Fruit fly (Drosophila melanogaster) whole organism, embryonic: Measurements from ENCODE around the gene meso18E.

Source experiments
- Awh ChIP-seq: fragments of 200-800 bp; sonication (Bioruptor generic); IDR thresholded peaks from 2 replicates; pipeline ENCODE4, ENCODE4 v1.3.6; 2022; ENCODE audit warnings: missing biosample characterization, missing genetic modification characterization
- B-H2 ChIP-seq: fragments of 200-800 bp; sonication (Bioruptor generic); optimal IDR thresholded peaks from 2 replicates; lab custom pipeline; 2018; ENCODE audit warnings: missing biosample characterization, mild to moderate bottlenecking, missing genetic modification characterization
- CG10147 ChIP-seq: fragments of 200-800 bp; sonication (Bioruptor generic); optimal IDR thresholded peaks from 2 replicates; lab custom pipeline; 2019; ENCODE audit warnings: missing biosample characterization, mild to moderate bottlenecking, missing genetic modification characterization, moderate library complexity
- CG1024 ChIP-seq: fragments of 200-800 bp; sonication (Bioruptor generic); IDR thresholded peaks from 2 replicates; pipeline ENCODE4 v1.3.6; 2022; ENCODE audit warnings: missing biosample characterization, missing genetic modification characterization
- CG10959 ChIP-seq: fragments of 200-800 bp; sonication (Bioruptor generic); IDR thresholded peaks from 2 replicates; pipeline ENCODE4 v1.3.6; 2022; ENCODE audit warnings: missing biosample characterization, missing genetic modification characterization
- CG12071 ChIP-seq: fragments of 200-800 bp; sonication (Bioruptor generic); optimal IDR thresholded peaks from 3 replicates; lab custom pipeline; 2018; ENCODE audit warnings: missing biosample characterization, mild to moderate bottlenecking, missing genetic modification characterization
- CG12659 ChIP-seq: fragments of 200-800 bp; sonication (Bioruptor generic); optimal IDR thresholded peaks from 3 replicates; lab custom pipeline; 2017; ENCODE audit warnings: mild to moderate bottlenecking, missing biosample characterization, missing genetic modification reagents, missing genetic modification characterization
- CG13296 ChIP-seq: fragments of 200-800 bp; sonication (Bioruptor generic); optimal IDR thresholded peaks from 3 replicates; lab custom pipeline; 2018; ENCODE audit warnings: missing biosample characterization, mild to moderate bottlenecking, missing genetic modification characterization
- CG17328 ChIP-seq: fragments of 200-800 bp; sonication (Bioruptor generic); IDR thresholded peaks from 2 replicates; pipeline ENCODE4 v1.3.6; 2022; ENCODE audit warnings: missing biosample characterization, missing genetic modification characterization
- CG17359 ChIP-seq: fragments of 200-800 bp; sonication (Bioruptor generic); optimal IDR thresholded peaks from 3 replicates; lab custom pipeline; 2018; ENCODE audit warnings: missing biosample characterization, mild to moderate bottlenecking, missing genetic modification characterization, moderate library complexity
- CG2678 ChIP-seq: fragments of 200-800 bp; sonication (Bioruptor generic); optimal IDR thresholded peaks from 3 replicates; lab custom pipeline; 2019; ENCODE audit warnings: missing biosample characterization, mild to moderate bottlenecking, missing genetic modification characterization, moderate library complexity
- CG34376 ChIP-seq: fragments of 200-800 bp; sonication (Bioruptor generic); optimal IDR thresholded peaks from 2 replicates; lab custom pipeline; 2018; ENCODE audit warnings: missing biosample characterization, mild to moderate bottlenecking, missing genetic modification characterization
- CG3726 ChIP-seq: fragments of 200-800 bp; sonication (Bioruptor generic); IDR thresholded peaks from 3 replicates; pipeline ENCODE4, ENCODE4 v1.3.6; 2022; ENCODE audit warnings: missing biosample characterization, missing genetic modification characterization
- CG42726 ChIP-seq: fragments of 200-800 bp; sonication (Bioruptor generic); IDR thresholded peaks from 2 replicates; pipeline ENCODE4 v1.3.6; 2022; ENCODE audit warnings: missing biosample characterization, missing genetic modification characterization; ENCODE audit not compliant: partially characterized antibody
- CG6765 ChIP-seq: fragments of 200-800 bp; sonication (Bioruptor generic); optimal IDR thresholded peaks from 3 replicates; lab custom pipeline; 2017; ENCODE audit warnings: missing biosample characterization, mild to moderate bottlenecking, missing genetic modification characterization
- CG8089 ChIP-seq: fragments of 200-800 bp; sonication (Bioruptor generic); optimal IDR thresholded peaks from 3 replicates; lab custom pipeline; 2016; ENCODE audit warnings: missing biosample characterization, missing genetic modification characterization
- CG8359 ChIP-seq: fragments of 200-800 bp; sonication (Bioruptor generic); optimal IDR thresholded peaks from 2 replicates; lab custom pipeline; 2017; ENCODE audit warnings: missing biosample characterization, mild to moderate bottlenecking, missing genetic modification characterization, borderline replicate concordance
- CG9727 ChIP-seq: fragments of 200-800 bp; sonication (Bioruptor generic); optimal IDR thresholded peaks from 3 replicates; lab custom pipeline; 2017; ENCODE audit warnings: missing biosample characterization, mild to moderate bottlenecking, missing genetic modification characterization
- Deaf1 ChIP-seq: fragments of 200-800 bp; optimal IDR thresholded peaks from 3 replicates; lab custom pipeline; 2019; ENCODE audit warnings: missing biosample characterization, mild to moderate bottlenecking, missing genetic modification characterization, moderate library complexity
- Dref ChIP-seq: fragments of 200-800 bp; sonication (Bioruptor generic); IDR thresholded peaks from 2 replicates; pipeline ENCODE4 v1.3.6; 2022; ENCODE audit warnings: missing biosample characterization, missing genetic modification characterization
- H2.0 ChIP-seq: fragments of 200-800 bp; sonication (Bioruptor generic); IDR thresholded peaks from 2 replicates; pipeline ENCODE4 v1.3.6; 2022; ENCODE audit warnings: missing biosample characterization, missing genetic modification characterization
- Jarid2 ChIP-seq: fragments of 200-800 bp; sonication (Bioruptor generic); optimal IDR thresholded peaks from 3 replicates; lab custom pipeline; 2017; ENCODE audit warnings: mild to moderate bottlenecking, missing biosample characterization, missing genetic modification reagents, missing genetic modification characterization
- Optix ChIP-seq: fragments of 200-800 bp; sonication (Bioruptor generic); IDR thresholded peaks from 3 replicates; pipeline ENCODE4 v1.3.6; 2022; ENCODE audit warnings: missing biosample characterization, missing genetic modification characterization
- Scr ChIP-seq: fragments of 200-800 bp; sonication (Bioruptor generic); IDR thresholded peaks from 2 replicates; pipeline ENCODE4 v1.3.6; 2022; ENCODE audit warnings: missing biosample characterization, missing genetic modification characterization; ENCODE audit not compliant: partially characterized antibody
- Six4 ChIP-seq: fragments of 200-800 bp; sonication (Bioruptor generic); optimal IDR thresholded peaks from 2 replicates; lab custom pipeline; 2016; ENCODE audit warnings: missing biosample characterization, missing genetic modification characterization
- Vsx1 ChIP-seq: fragments of 200-800 bp; sonication (Bioruptor generic); optimal IDR thresholded peaks from 2 replicates; lab custom pipeline; 2017; ENCODE audit warnings: missing biosample characterization, mild to moderate bottlenecking, missing genetic modification characterization, missing genetic modification reagents
- amos ChIP-seq: fragments of 200-800 bp; sonication (Bioruptor generic); IDR thresholded peaks from 2 replicates; pipeline ENCODE4 v1.3.6; 2022; ENCODE audit warnings: missing biosample characterization, missing genetic modification characterization; ENCODE audit not compliant: partially characterized antibody
- ato ChIP-seq: fragments of 200-800 bp; sonication (Bioruptor generic); IDR thresholded peaks from 2 replicates; pipeline ENCODE4 v1.3.6; 2022; ENCODE audit warnings: missing biosample characterization, missing genetic modification characterization; ENCODE audit not compliant: partially characterized antibody
- cg ChIP-seq: fragments of 200-800 bp; sonication (Bioruptor generic); optimal IDR thresholded peaks from 3 replicates; lab custom pipeline; 2019; ENCODE audit warnings: missing biosample characterization, mild to moderate bottlenecking, missing genetic modification characterization, moderate library complexity
- cwo ChIP-seq: fragments of 200-800 bp; sonication (Bioruptor generic); optimal IDR thresholded peaks from 3 replicates; lab custom pipeline; 2017; ENCODE audit warnings: missing biosample characterization, missing genetic modification characterization, mild to moderate bottlenecking, moderate library complexity, missing genetic modification reagents
- dysf ChIP-seq: fragments of 200-800 bp; sonication (Bioruptor generic); IDR thresholded peaks from 3 replicates; pipeline ENCODE4 v1.3.6; 2022; ENCODE audit warnings: missing biosample characterization, missing genetic modification characterization
- fd3F ChIP-seq: fragments of 200-800 bp; sonication (Bioruptor generic); optimal IDR thresholded peaks from 2 replicates; lab custom pipeline; 2018; ENCODE audit warnings: missing biosample characterization, mild to moderate bottlenecking, missing genetic modification characterization, moderate library complexity
- gcm ChIP-seq: fragments of 200-800 bp; sonication (Bioruptor generic); optimal IDR thresholded peaks from 2 replicates; lab custom pipeline; 2019; ENCODE audit warnings: missing biosample characterization, mild to moderate bottlenecking, missing genetic modification characterization, moderate library complexity
- gem ChIP-seq: fragments of 200-800 bp; sonication (Bioruptor generic); optimal IDR thresholded peaks from 2 replicates; lab custom pipeline; 2019; ENCODE audit warnings: missing biosample characterization, mild to moderate bottlenecking, missing genetic modification characterization, moderate library complexity
- jumu ChIP-seq: fragments of 200-800 bp; sonication (Bioruptor generic); optimal IDR thresholded peaks from 3 replicates; lab custom pipeline; 2016; ENCODE audit warnings: missing biosample characterization, missing genetic modification characterization
- mirr ChIP-seq: fragments of 200-800 bp; sonication (Bioruptor generic); optimal IDR thresholded peaks from 3 replicates; lab custom pipeline; 2018; ENCODE audit warnings: missing biosample characterization, mild to moderate bottlenecking, missing genetic modification characterization
- nerfin-2 ChIP-seq: fragments of 200-800 bp; sonication (Bioruptor generic); IDR thresholded peaks from 2 replicates; pipeline ENCODE4 v1.3.6; 2022; ENCODE audit warnings: missing biosample characterization, missing genetic modification characterization; ENCODE audit not compliant: partially characterized antibody
- nmo ChIP-seq: fragments of 200-800 bp; sonication (Bioruptor generic); optimal IDR thresholded peaks from 2 replicates; lab custom pipeline; 2018; ENCODE audit warnings: missing biosample characterization, mild to moderate bottlenecking, missing genetic modification characterization, moderate library complexity
- peb ChIP-seq: fragments of 200-800 bp; sonication (Bioruptor generic); IDR thresholded peaks from 2 replicates; pipeline ENCODE4 v1.3.6; 2022; ENCODE audit warnings: missing biosample characterization, missing genetic modification characterization
- ranshi ChIP-seq: fragments of 200-800 bp; sonication (Bioruptor generic); IDR thresholded peaks from 2 replicates; pipeline ENCODE4 v1.3.6; 2022; ENCODE audit warnings: missing biosample characterization, missing genetic modification characterization
- row ChIP-seq: fragments of 200-800 bp; sonication (Bioruptor generic); IDR thresholded peaks from 3 replicates; pipeline ENCODE4 v1.3.6; 2022; ENCODE audit warnings: missing biosample characterization, missing genetic modification characterization
- run ChIP-seq: fragments of 200-800 bp; sonication (Bioruptor generic); optimal IDR thresholded peaks from 3 replicates; lab custom pipeline; 2018; ENCODE audit warnings: missing biosample characterization, mild to moderate bottlenecking, missing genetic modification characterization
- sd ChIP-seq: fragments of 200-800 bp; sonication (Bioruptor generic); optimal IDR thresholded peaks from 3 replicates; lab custom pipeline; 2018; ENCODE audit warnings: missing biosample characterization, mild to moderate bottlenecking, missing genetic modification characterization, moderate library complexity
- sna ChIP-seq: fragments of 200-800 bp; sonication (Bioruptor generic); IDR thresholded peaks from 2 replicates; pipeline ENCODE4 v1.3.6; 2022; ENCODE audit warnings: missing biosample characterization, missing genetic modification characterization; ENCODE audit not compliant: partially characterized antibody
- twi ChIP-seq: fragments of 200-800 bp; optimal IDR thresholded peaks from 2 replicates; lab custom pipeline; 2019; ENCODE audit warnings: missing biosample characterization, mild to moderate bottlenecking, missing genetic modification characterization, moderate library complexity
- wdn ChIP-seq: fragments of 200-800 bp; sonication (Bioruptor generic); IDR thresholded peaks from 2 replicates; pipeline ENCODE4 v1.3.6; 2022; ENCODE audit warnings: missing biosample characterization, missing genetic modification characterization
- wek ChIP-seq: fragments of 200-800 bp; sonication (Bioruptor generic); optimal IDR thresholded peaks from 3 replicates; lab custom pipeline; 2018; ENCODE audit warnings: missing biosample characterization, mild to moderate bottlenecking, missing genetic modification characterization, moderate library complexity
- z ChIP-seq: fragments of 200-800 bp; sonication (Bioruptor generic); IDR thresholded peaks from 3 replicates; pipeline ENCODE4 v1.3.6; 2022; ENCODE audit warnings: missing biosample characterization, missing genetic modification characterization
- zen ChIP-seq: fragments of 200-800 bp; sonication (Bioruptor generic); optimal IDR thresholded peaks from 3 replicates; lab custom pipeline; 2018; ENCODE audit warnings: missing biosample characterization, mild to moderate bottlenecking, missing genetic modification characterization, moderate library complexity

meso18E gene

DNA sequence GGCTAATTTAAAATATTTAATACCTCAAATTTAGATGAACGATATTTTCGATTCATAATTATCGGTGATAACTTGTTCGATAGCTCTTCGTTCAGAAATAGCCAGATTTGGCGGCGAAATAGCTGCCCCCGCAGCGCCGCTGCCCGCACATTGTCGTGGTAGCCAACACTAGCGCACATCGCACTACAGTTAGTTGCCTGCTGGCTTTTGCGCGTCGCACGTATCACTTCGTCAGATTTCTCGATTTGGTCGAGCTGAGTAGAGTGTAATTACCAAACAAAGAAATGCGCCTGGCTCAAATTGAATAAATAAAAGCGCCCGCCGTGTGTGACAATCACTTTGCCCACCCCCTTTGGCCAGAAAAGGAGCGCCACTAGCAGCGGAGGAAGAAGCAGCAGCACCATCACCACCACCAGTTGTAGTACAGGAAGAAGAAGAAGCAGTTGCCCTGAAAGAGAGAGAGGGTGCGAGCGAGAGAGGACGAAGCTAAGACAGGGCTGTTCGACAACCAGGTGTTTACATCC lies 37.8 kb upstream of the meso18E start, which contains the start of gene Abcd3 (continued):
- TF ChIP-seq CG10959 (GFP tag; lab: Robert Waterston, UW) (no peak), CG3726 (no peak), Dref (GFP tag; lab: Robert Waterston, UW) (peak; percentile 81), CG8359 (GFP tag; lab: Kevin White, UChicago) (peak; percentile 18), gcm (GFP tag; lab: Kevin White, UChicago) (peak; percentile 56), fd3F (GFP tag; lab: Kevin White, UChicago) (no peak), run (tag; lab: Kevin White, UChicago) (peak; percentile 2), twi (tag; lab: Kevin White, UChicago) (peak; percentile 59), CG1024 (GFP tag; lab: Robert Waterston, UW) (0 out of 2 replicates have a peak, but pooled peaks have one; percentile 28), CG10147 (GFP tag; lab: Kevin White, UChicago) (peak; percentile 36), Scr (peak; percentile 68), jumu (GFP tag; lab: Kevin White, UChicago) (peak; percentile 30), Deaf1 (tag; lab: Kevin White, UChicago) (peak; percentile 42), CG12659 (GFP tag; lab: Kevin White, UChicago) (peak; percentile 64), mirr (GFP tag; lab: Kevin White, UChicago) (peak; percentile 60), CG2678 (peak; percentile 43), CG13296 (GFP tag; lab: Kevin White, UChicago) (peak; percentile 21), Optix (no peak), sd (tag; lab: Kevin White, UChicago) (peak; percentile 53), sna (peak; percentile 62), nerfin-2 (peak; percentile 71), CG17328 (GFP tag; lab: Robert Waterston, UW) (no peak), CG12071 (GFP tag; lab: Kevin White, UChicago) (peak; percentile 52), Vsx1 (GFP tag; lab: Kevin White, UChicago) (no peak), Awh (GFP tag; lab: Robert Waterston, UW) (0 out of 2 replicates have a peak, but pooled peaks have one; percentile 42), cg (GFP tag; lab: Kevin White, UChicago) (peak; percentile 76), ato (GFP tag; lab: Robert Waterston, UW) (peak; percentile 60; the same call in 1 of the 2 replicates), gem (tag; lab: Kevin White, UChicago) (no peak), Six4 (GFP tag; lab: Kevin White, UChicago) (no peak), zen (tag; lab: Kevin White, UChicago) (peak; percentile 34), z (GFP tag; lab: Robert Waterston, UW) (0 out of 3 replicates have a peak, but pooled peaks have one; percentile 40), amos (GFP tag; lab: Robert Waterston, UW) (peak; percentile 66), wek (peak; percentile 6), CG6765 (GFP tag; lab: Kevin White, UChicago) (peak; percentile 25), wdn (no peak), CG42726 (peak; percentile 67; the same call in 1 of the 2 replicates), row (peak; percentile 73; the same call in 2 of the 3 replicates), H2.0 (GFP tag; lab: Robert Waterston, UW) (no peak), dysf (GFP tag; lab: Robert Waterston, UW) (no peak), CG8089 (peak; percentile 31), peb (GFP tag; lab: Robert Waterston, UW) (no peak), nmo (peak; percentile 27), CG34376 (GFP tag; lab: Kevin White, UChicago) (peak; percentile 88), CG9727 (peak; percentile 24), ranshi (GFP tag; lab: Robert Waterston, UW) (no peak), Jarid2 (GFP tag; lab: Kevin White, UChicago) (peak; percentile 91), CG17359 (tag; lab: Kevin White, UChicago) (peak; percentile 46), cwo (peak; percentile 42), B-H2 (peak; percentile 47)
